Fruit fly (Drosophila melanogaster): ENCODE measurements around the gene Ca-alpha1T.

Gene Ca-alpha1T

dm6 chrX:6092235-6092634, 100.0 kb downstream of the Ca-alpha1T start (continued):
- TF ChIP-seq Hmr (GFP tag; optimal IDR thresholded peaks at IDR 0.05) (peak; percentile 25), sc (optimal IDR thresholded peaks at IDR 0.05) (no peak), sc (GFP tag; optimal IDR thresholded peaks at IDR 0.05) (no peak), CG13775 (GFP tag; optimal IDR thresholded peaks at IDR 0.05) (no peak), slou (GFP tag; optimal IDR thresholded peaks at IDR 0.05) (no peak), Sox102F (GFP tag; optimal IDR thresholded peaks at IDR 0.05) (peak; percentile 35), Med (GFP tag) (peak; percentile 78), CG7786 (GFP tag; optimal IDR thresholded peaks at IDR 0.05) (no peak), CG32767 (GFP tag; IDR thresholded peaks at IDR 0.05) (no peak), CG14860 (GFP tag; IDR thresholded peaks at IDR 0.05; ENCODE audit: partially characterized antibody) (no peak), ab (GFP tag; optimal IDR thresholded peaks at IDR 0.05) (no peak), dpn (GFP tag; optimal IDR thresholded peaks at IDR 0.05) (no peak), CrebB (tag; optimal IDR thresholded peaks at IDR 0.05) (no peak), Sin3A (optimal IDR thresholded peaks at IDR 0.05) (no peak), repo (GFP tag; optimal IDR thresholded peaks at IDR 0.05) (no peak), tup (GFP tag; optimal IDR thresholded peaks at IDR 0.05) (no peak), Max (GFP tag; optimal IDR thresholded peaks at IDR 0.05) (no peak), CTCF (GFP tag; optimal IDR thresholded peaks at IDR 0.05) (peak; percentile 61), Kr (GFP tag; optimal IDR thresholded peaks at IDR 0.05) (no peak), Camta (GFP tag; optimal IDR thresholded peaks at IDR 0.05) (no peak), trem (tag; optimal IDR thresholded peaks at IDR 0.05) (no peak), salm (tag; optimal IDR thresholded peaks at IDR 0.05) (peak; percentile 19), lmd (GFP tag; IDR thresholded peaks at IDR 0.05) (peak; percentile 42; the same call in 1 of the 2 replicates), CG15269 (tag; optimal IDR thresholded peaks at IDR 0.05) (peak; percentile 36), D19A (tag; optimal IDR thresholded peaks at IDR 0.05) (no peak), CG13296 (GFP tag; optimal IDR thresholded peaks at IDR 0.05) (peak; percentile 33), ase (GFP tag; IDR thresholded peaks at IDR 0.05) (no peak), Mad (GFP tag; optimal IDR thresholded peaks at IDR 0.05) (no peak), dimm (GFP tag; IDR thresholded peaks at IDR 0.05) (no peak), PHDP (tag; optimal IDR thresholded peaks at IDR 0.05) (peak; percentile 42), pfk (GFP tag; optimal IDR thresholded peaks at IDR 0.05) (no peak), CG1233 (GFP tag; optimal IDR thresholded peaks at IDR 0.05) (peak; percentile 16), CG2712 (tag; optimal IDR thresholded peaks at IDR 0.05) (peak; percentile 9), CG6791 (GFP tag; IDR thresholded peaks at IDR 0.05; ENCODE audit: partially characterized antibody) (no peak), CG11560 (tag; IDR thresholded peaks at IDR 0.05) (no peak), esg (GFP tag; conservative IDR thresholded peaks at IDR 0.05) (no peak), CG15601 (tag; optimal IDR thresholded peaks at IDR 0.05) (no peak), CG3838 (GFP tag; optimal IDR thresholded peaks at IDR 0.05) (no peak), Nf-YB (GFP tag; optimal IDR thresholded peaks at IDR 0.05) (no peak), zfh1 (GFP tag; IDR thresholded peaks at IDR 0.05) (no peak), HLH4C (GFP tag; IDR thresholded peaks at IDR 0.05; ENCODE audit: partially characterized antibody) (no peak), CG9817 (tag; optimal IDR thresholded peaks at IDR 0.05) (no peak), crp (GFP tag; optimal IDR thresholded peaks at IDR 0.05) (no peak), Nf-YC (tag; optimal IDR thresholded peaks at IDR 0.05) (no peak), CG8290 (GFP tag; optimal IDR thresholded peaks at IDR 0.05) (no peak), CG8290 (tag; optimal IDR thresholded peaks at IDR 0.05) (peak in 1 of 2 experiments; percentile 7), fd102C (GFP tag; optimal IDR thresholded peaks at IDR 0.05) (no peak), E2f2 (GFP tag; IDR thresholded peaks at IDR 0.05) (no peak), gcm2 (GFP tag; optimal IDR thresholded peaks at IDR 0.05) (no peak), CG11085 (GFP tag; IDR thresholded peaks at IDR 0.05) (no peak), Sry-δ (GFP tag; optimal IDR thresholded peaks at IDR 0.05) (no peak), CG8765 (GFP tag; IDR thresholded peaks at IDR 0.05) (no peak), sima (GFP tag; optimal IDR thresholded peaks at IDR 0.05) (no peak)

Data from whole organism, embryonic.